Fruit fly (Drosophila melanogaster) whole organism, embryonic: ENCODE data around the gene CG42529.

Experiments used
- Awh ChIP-seq: fragments of 200-800 bp; sonication (Bioruptor generic); IDR thresholded peaks from 2 replicates; pipeline ENCODE4, ENCODE4 v1.3.6; 2022; ENCODE audit warnings: missing biosample characterization, missing genetic modification characterization
- BtbVII ChIP-seq: fragments of 200-800 bp; sonication (Bioruptor generic); optimal IDR thresholded peaks from 3 replicates; lab custom pipeline; 2017; ENCODE audit warnings: missing biosample characterization, mild to moderate bottlenecking, missing genetic modification characterization
- C15 ChIP-seq: fragments of 200-800 bp; sonication (Bioruptor generic); IDR thresholded peaks from 3 replicates; pipeline ENCODE4 v1.3.6; 2022; ENCODE audit warnings: missing biosample characterization, missing genetic modification characterization
- CG12155 ChIP-seq: fragments of 200-800 bp; sonication (Bioruptor generic); optimal IDR thresholded peaks from 3 replicates; lab custom pipeline; 2016; ENCODE audit warnings: missing biosample characterization, missing genetic modification characterization
- CG12744 ChIP-seq: fragments of 200-800 bp; sonication (Bioruptor generic); optimal IDR thresholded peaks from 2 replicates; lab custom pipeline; 2016; ENCODE audit warnings: missing biosample characterization, missing genetic modification characterization
- CG12942 ChIP-seq: fragments of 200-800 bp; sonication (Bioruptor generic); optimal IDR thresholded peaks from 3 replicates; lab custom pipeline; 2016; ENCODE audit warnings: missing biosample characterization, missing genetic modification characterization
- CG14050 ChIP-seq: fragments of 200-800 bp; sonication (Bioruptor generic); IDR thresholded peaks from 3 replicates; pipeline ENCODE4 v1.3.6; 2022; ENCODE audit warnings: missing biosample characterization, missing genetic modification characterization
- CG14667 ChIP-seq: fragments of 200-800 bp; sonication (Bioruptor generic); IDR thresholded peaks from 2 replicates; pipeline ENCODE4 v1.3.6; 2022; ENCODE audit warnings: missing biosample characterization, missing genetic modification characterization
- CG16779 ChIP-seq: fragments of 200-800 bp; sonication (Bioruptor generic); IDR thresholded peaks from 2 replicates; pipeline ENCODE4 v1.3.6; 2022; ENCODE audit warnings: missing biosample characterization, missing genetic modification characterization
- CG17186 ChIP-seq: fragments of 200-800 bp; sonication (Bioruptor generic); optimal IDR thresholded peaks from 3 replicates; lab custom pipeline; 2017; ENCODE audit warnings: missing biosample characterization, missing genetic modification reagents, missing genetic modification characterization
- CG17568 ChIP-seq: fragments of 200-800 bp; sonication (Bioruptor generic); optimal IDR thresholded peaks from 2 replicates; lab custom pipeline; 2018; ENCODE audit warnings: missing biosample characterization, mild to moderate bottlenecking, missing genetic modification characterization, moderate library complexity
- CG18011 ChIP-seq: fragments of 200-800 bp; sonication (Bioruptor generic); optimal IDR thresholded peaks from 2 replicates; lab custom pipeline; 2017; ENCODE audit warnings: missing biosample characterization, missing genetic modification characterization, mild to moderate bottlenecking, moderate library complexity, missing genotype
- CG2120 ChIP-seq: fragments of 200-800 bp; sonication (Bioruptor generic); optimal IDR thresholded peaks from 3 replicates; lab custom pipeline; 2016; ENCODE audit warnings: missing biosample characterization, missing genetic modification characterization
- CG30403 ChIP-seq: fragments of 200-800 bp; sonication (Bioruptor generic); optimal IDR thresholded peaks from 3 replicates; lab custom pipeline; 2016; ENCODE audit warnings: missing biosample characterization, missing genetic modification characterization
- CG5180 ChIP-seq: fragments of 200-800 bp; sonication (Bioruptor generic); optimal IDR thresholded peaks from 3 replicates; lab custom pipeline; 2017; ENCODE audit warnings: missing biosample characterization, missing genetic modification characterization, mild to moderate bottlenecking, moderate library complexity, missing genetic modification reagents
- CG5245 ChIP-seq: fragments of 200-800 bp; sonication (Bioruptor generic); optimal IDR thresholded peaks from 3 replicates; lab custom pipeline; 2016; ENCODE audit warnings: missing biosample characterization, missing genetic modification characterization
- CG5953 ChIP-seq: fragments of 200-800 bp; sonication (Bioruptor generic); IDR thresholded peaks from 2 replicates; pipeline ENCODE4 v1.3.6; 2022; ENCODE audit warnings: missing biosample characterization, missing genetic modification characterization
- CG6689 ChIP-seq: fragments of 200-800 bp; sonication (Bioruptor generic); IDR thresholded peaks from 2 replicates; pipeline ENCODE4 v1.3.6; 2022; ENCODE audit warnings: missing biosample characterization, missing genetic modification characterization
- CG6813 ChIP-seq: fragments of 200-800 bp; sonication (Bioruptor generic); optimal IDR thresholded peaks from 2 replicates; lab custom pipeline; 2017; ENCODE audit warnings: missing biosample characterization, missing genetic modification characterization, mild to moderate bottlenecking, moderate library complexity, missing genetic modification reagents
- CG7786 ChIP-seq: fragments of 200-800 bp; sonication (Bioruptor generic); optimal IDR thresholded peaks from 2 replicates; lab custom pipeline; 2016; ENCODE audit warnings: missing biosample characterization, missing genetic modification characterization
- CG8281 ChIP-seq: fragments of 200-800 bp; sonication (Bioruptor generic); optimal IDR thresholded peaks from 2 replicates; lab custom pipeline; 2018; ENCODE audit warnings: missing biosample characterization, mild to moderate bottlenecking, missing genetic modification characterization, moderate library complexity
- CG9215 ChIP-seq: fragments of 200-800 bp; sonication (Bioruptor generic); IDR thresholded peaks from 2 replicates; pipeline ENCODE4 v1.3.6; 2022; ENCODE audit warnings: missing biosample characterization, missing genetic modification characterization
- CTCF ChIP-seq: fragments of 200-800 bp; sonication (Bioruptor generic); optimal IDR thresholded peaks from 2 replicates; lab custom pipeline; 2017; ENCODE audit warnings: missing biosample characterization, mild to moderate bottlenecking, missing genetic modification characterization, moderate library complexity
- Camta ChIP-seq: fragments of 200-800 bp; sonication (Bioruptor generic); optimal IDR thresholded peaks from 2 replicates; lab custom pipeline; 2016; ENCODE audit warnings: missing biosample characterization, missing genetic modification characterization
- Dp ChIP-seq: fragments of 200-800 bp; sonication (Bioruptor generic); optimal IDR thresholded peaks from 2 replicates; lab custom pipeline; 2018; ENCODE audit warnings: missing biosample characterization, mild to moderate bottlenecking, missing genetic modification characterization, moderate library complexity
- ERR ChIP-seq: fragments of 200-800 bp; sonication (Bioruptor generic); optimal IDR thresholded peaks from 2 replicates; lab custom pipeline; 2016; ENCODE audit warnings: missing biosample characterization, missing genetic modification characterization
- H2.0 ChIP-seq: fragments of 200-800 bp; sonication (Bioruptor generic); IDR thresholded peaks from 2 replicates; pipeline ENCODE4 v1.3.6; 2022; ENCODE audit warnings: missing biosample characterization, missing genetic modification characterization
- Hmr ChIP-seq: fragments of 200-800 bp; sonication (Bioruptor generic); optimal IDR thresholded peaks from 3 replicates; lab custom pipeline; 2017; ENCODE audit warnings: mild to moderate bottlenecking, missing biosample characterization, missing genetic modification reagents, missing genetic modification characterization
- Hr78 ChIP-seq, 2 experiments: fragments of 200-800 bp in 1 of 2; fragments of >200 bp in 1 of 2; sonication (Bioruptor generic) in 1 of 2; optimal IDR thresholded peaks; 2 replicates each; lab custom pipeline; 2017 to 2019; ENCODE audit warnings: missing biosample characterization in 2 of 2, missing genetic modification characterization in 2 of 2, mild to moderate bottlenecking in 1 of 2, moderate library complexity in 1 of 2
- Max ChIP-seq: fragments of 200-800 bp; sonication (Bioruptor generic); optimal IDR thresholded peaks from 2 replicates; lab custom pipeline; 2016; ENCODE audit warnings: missing biosample characterization, mild to moderate bottlenecking, missing genetic modification characterization
- Sox100B ChIP-seq: fragments of 200-800 bp; sonication (Bioruptor generic); optimal IDR thresholded peaks from 3 replicates; lab custom pipeline; 2018; ENCODE audit warnings: missing biosample characterization, mild to moderate bottlenecking, missing genetic modification characterization
- Spps ChIP-seq: fragments of 200-800 bp; sonication (Bioruptor generic); optimal IDR thresholded peaks from 2 replicates; lab custom pipeline; 2018; ENCODE audit warnings: missing biosample characterization, mild to moderate bottlenecking, missing genetic modification characterization
- al ChIP-seq: fragments of 200-800 bp; sonication (Bioruptor generic); IDR thresholded peaks from 2 replicates; pipeline ENCODE4 v1.3.6; 2022; ENCODE audit warnings: missing biosample characterization, missing genetic modification characterization
- ci ChIP-seq: fragments of 200-800 bp; sonication (Bioruptor generic); IDR thresholded peaks from 3 replicates; pipeline ENCODE4 v1.3.6; 2022; ENCODE audit warnings: missing biosample characterization, missing genetic modification characterization
- dati ChIP-seq: fragments of 200-800 bp; sonication (Bioruptor generic); IDR thresholded peaks from 2 replicates; pipeline ENCODE4 v1.3.6; 2022; ENCODE audit warnings: missing biosample characterization, missing genetic modification characterization
- disco-r ChIP-seq: fragments of 200-800 bp; sonication (Bioruptor generic); optimal IDR thresholded peaks from 2 replicates; lab custom pipeline; 2016; ENCODE audit warnings: missing biosample characterization, missing genetic modification characterization
- dpn ChIP-seq, 2 experiments: fragments of 200-800 bp; sonication (Bioruptor generic); optimal IDR thresholded peaks; 3 replicates each; lab custom pipeline; 2016; ENCODE audit warnings: missing biosample characterization in 2 of 2, missing genetic modification characterization in 2 of 2
- dysf ChIP-seq: fragments of 200-800 bp; sonication (Bioruptor generic); IDR thresholded peaks from 3 replicates; pipeline ENCODE4 v1.3.6; 2022; ENCODE audit warnings: missing biosample characterization, missing genetic modification characterization
- ken ChIP-seq: fragments of 200-800 bp; sonication (Bioruptor generic); IDR thresholded peaks from 3 replicates; pipeline ENCODE4 v1.3.6; 2022; ENCODE audit warnings: missing biosample characterization, missing genetic modification characterization
- oc ChIP-seq: fragments of 200-800 bp; sonication (Bioruptor generic); optimal IDR thresholded peaks from 2 replicates; lab custom pipeline; 2018; ENCODE audit warnings: missing biosample characterization, mild to moderate bottlenecking, missing genetic modification characterization, moderate library complexity
- ranshi ChIP-seq: fragments of 200-800 bp; sonication (Bioruptor generic); IDR thresholded peaks from 2 replicates; pipeline ENCODE4 v1.3.6; 2022; ENCODE audit warnings: missing biosample characterization, missing genetic modification characterization
- repo ChIP-seq: fragments of 200-800 bp; sonication (Bioruptor generic); optimal IDR thresholded peaks from 2 replicates; lab custom pipeline; 2016; ENCODE audit warnings: missing biosample characterization, missing genetic modification characterization
- row ChIP-seq: fragments of 200-800 bp; sonication (Bioruptor generic); IDR thresholded peaks from 3 replicates; pipeline ENCODE4 v1.3.6; 2022; ENCODE audit warnings: missing biosample characterization, missing genetic modification characterization
- shn ChIP-seq: fragments of 200-800 bp; sonication (Bioruptor generic); optimal IDR thresholded peaks from 3 replicates; lab custom pipeline; 2016; ENCODE audit warnings: missing biosample characterization, missing genetic modification characterization
- slbo ChIP-seq: fragments of 200-800 bp; sonication (Bioruptor generic); IDR thresholded peaks from 2 replicates; pipeline ENCODE4 v1.3.6; 2022; ENCODE audit warnings: missing biosample characterization, missing genetic modification characterization
- sob ChIP-seq: fragments of 200-800 bp; sonication (Bioruptor generic); IDR thresholded peaks from 2 replicates; pipeline ENCODE4 v1.3.6; 2022; ENCODE audit warnings: missing biosample characterization, missing genetic modification characterization
- ssp ChIP-seq: fragments of 200-800 bp; sonication (Bioruptor generic); IDR thresholded peaks from 2 replicates; pipeline ENCODE4 v1.3.6; 2022; ENCODE audit warnings: missing biosample characterization, missing genetic modification characterization
- tll ChIP-seq, 2 experiments: fragments of 200-800 bp in 1 of 2; fragments of >200 bp in 1 of 2; sonication (Bioruptor generic) in 1 of 2; optimal IDR thresholded peaks; 2 replicates each; lab custom pipeline; 2017 to 2019; ENCODE audit warnings: missing biosample characterization in 2 of 2, missing genetic modification characterization in 2 of 2, mild to moderate bottlenecking in 1 of 2, moderate library complexity in 1 of 2
- tna ChIP-seq: fragments of 200-800 bp; sonication (Bioruptor generic); IDR thresholded peaks from 2 replicates; pipeline ENCODE4 v1.3.6; 2022; ENCODE audit warnings: missing biosample characterization, missing genetic modification characterization; ENCODE audit not compliant: partially characterized antibody
- unc-4 ChIP-seq: fragments of 200-800 bp; sonication (Bioruptor generic); IDR thresholded peaks from 2 replicates; pipeline ENCODE4 v1.3.6; 2022; ENCODE audit warnings: missing biosample characterization, missing genetic modification characterization; ENCODE audit not compliant: partially characterized antibody
- vvl ChIP-seq: fragments of 200-800 bp; sonication (Bioruptor generic); IDR thresholded peaks from 2 replicates; pipeline ENCODE4 v1.3.6; 2022; ENCODE audit warnings: missing biosample characterization, missing genetic modification characterization

CG42529 gene

dm6 chr3L:19687200-19687687 lies 41.5 kb upstream of the CG42529 start, which contains the start of the genes CG8765 and Gbeta76C (continued):
- TF ChIP-seq shn (GFP tag; lab: Kevin White, UChicago) (peak; percentile 27), CG14667 (GFP tag; lab: Robert Waterston, UW) (no peak), CG9215 (no peak; the same call in 1 of the 2 replicates), ERR (GFP tag; lab: Kevin White, UChicago) (peak; percentile 14), dysf (peak; percentile 27; the same call in 1 of the 3 replicates), Max (GFP tag; lab: Kevin White, UChicago) (peak; percentile 19), disco-r (GFP tag; lab: Kevin White, UChicago) (no peak), slbo (GFP tag; lab: Robert Waterston, UW) (peak; percentile 70), ssp (GFP tag; lab: Robert Waterston, UW) (no peak), dati (GFP tag; lab: Robert Waterston, UW) (no peak), tna (no peak; the same call in 1 of the 2 replicates), CG5180 (GFP tag; lab: Kevin White, UChicago) (no peak), CG8281 (no peak), CG6689 (GFP tag; lab: Robert Waterston, UW) (peak; percentile 44; the same call in 1 of the 2 replicates), CG2120 (GFP tag; lab: Kevin White, UChicago) (peak; percentile 71), tll (GFP tag; optimal IDR thresholded peaks at IDR 0.05; lab: Kevin White, UChicago) (peak in 1 of 2 experiments; percentile 1), ci (GFP tag; lab: Robert Waterston, UW) (peak; percentile 78; the same call in 2 of the 3 replicates), C15 (GFP tag; lab: Robert Waterston, UW) (no peak), repo (GFP tag; lab: Kevin White, UChicago) (peak; percentile 10), CG14050 (no peak), CG30403 (peak; percentile 48), ken (GFP tag; lab: Robert Waterston, UW) (0 out of 3 replicates have a peak, but pooled peaks have one; percentile 44), Sox100B (GFP tag; lab: Kevin White, UChicago) (no peak), CG17186 (peak; percentile 90), CG18011 (GFP tag; lab: Kevin White, UChicago) (no peak), CG12744 (GFP tag; lab: Kevin White, UChicago) (peak; percentile 64), H2.0 (GFP tag; lab: Robert Waterston, UW) (no peak), ranshi (GFP tag; lab: Robert Waterston, UW) (peak; percentile 88), CG12155 (GFP tag; lab: Kevin White, UChicago) (peak; percentile 9), CG17568 (GFP tag; lab: Kevin White, UChicago) (no peak), unc-4 (GFP tag; lab: Robert Waterston, UW) (peak; percentile 60), CG5245 (GFP tag; lab: Kevin White, UChicago) (peak; percentile 17), CG16779 (GFP tag; lab: Robert Waterston, UW) (no peak), Hr78 (GFP tag; optimal IDR thresholded peaks at IDR 0.05; lab: Kevin White, UChicago) (no peak), sob (GFP tag; lab: Robert Waterston, UW) (peak; percentile 77), Hmr (peak; percentile 74), al (GFP tag; lab: Robert Waterston, UW) (no peak), vvl (GFP tag; lab: Robert Waterston, UW) (peak; percentile 60), Dp (GFP tag; lab: Kevin White, UChicago) (peak; percentile 99), CG12942 (peak; percentile 24), CG5953 (GFP tag; lab: Robert Waterston, UW) (no peak), oc (tag; lab: Kevin White, UChicago) (peak; percentile 22), Camta (no peak), CG7786 (peak; percentile 13), dpn (GFP tag; optimal IDR thresholded peaks at IDR 0.05; lab: Kevin White, UChicago) (peak; percentile 65 to 71), CG6813 (GFP tag; lab: Kevin White, UChicago) (no peak), row (GFP tag; lab: Robert Waterston, UW) (peak; percentile 57; the same call in 2 of the 3 replicates), Spps (tag; lab: Kevin White, UChicago) (no peak), CTCF (no peak), Awh (GFP tag; lab: Robert Waterston, UW) (no peak), BtbVII (GFP tag; lab: Kevin White, UChicago) (no peak)
